Worm (Caenorhabditis elegans) whole organism, young adult: ENCODE results near the gene fbxa-88.

ENCODE experiments used
- D2030.7 ChIP-seq: fragments of 200-800 bp; sonication (Bioruptor generic); IDR thresholded peaks from 2 replicates; pipeline ENCODE4 v1.3.6; 2022; ENCODE audit warnings: missing genetic modification reagents, missing genetic modification characterization, missing compliant biosample characterization
- F49E8.2 ChIP-seq: sonication (generic microtip); optimal IDR thresholded peaks from 3 replicates; lab custom pipeline; 2017; ENCODE audit warnings: missing genetic modification characterization, mild to moderate bottlenecking, missing compliant biosample characterization, antibody characterized with exemption, moderate library complexity; ENCODE audit not compliant: insufficient read depth
- Y67H2A.10 ChIP-seq: fragments of 200-800 bp; sonication (Bioruptor generic); conservative IDR thresholded peaks from 2 replicates; pipeline ENCODE4 v1.3.6; 2022; ENCODE audit warnings: missing genetic modification reagents, missing genetic modification characterization, missing compliant biosample characterization
- ama-1 ChIP-seq, 3 experiments: fragments of 150-350 bp in 1 of 3; sonication (generic microtip) in 2 of 3; optimal IDR thresholded peaks; 2 replicates each; lab custom pipeline; 2014 to 2018; ENCODE audit warnings: missing biosample characterization in 2 of 3, missing genetic modification characterization in 2 of 3, missing genetic modification reagents in 2 of 3
- cebp-1 ChIP-seq, 2 experiments: fragments of 200-800 bp in 1 of 2; sonication (Bioruptor generic) in 1 of 2; sonication (generic microtip) in 1 of 2; IDR thresholded peaks in 1 of 2; optimal IDR thresholded peaks in 1 of 2; 2 replicates each; pipeline versions ENCODE4 v1.3.6 to Lab custom; 2017 to 2022; ENCODE audit warnings: missing compliant biosample characterization in 2 of 2, missing genetic modification characterization in 2 of 2, mild to moderate bottlenecking in 1 of 2, missing genetic modification reagents in 1 of 2, moderate library complexity in 1 of 2
- dox-1 ChIP-seq: fragments of 200-800 bp; sonication (Bioruptor generic); IDR thresholded peaks from 2 replicates; pipeline ENCODE4 v1.3.6; 2022; ENCODE audit warnings: missing genetic modification reagents, missing genetic modification characterization, missing compliant biosample characterization
- hsf-1 ChIP-seq: fragments of 200-800 bp; sonication (Bioruptor generic); IDR thresholded peaks from 2 replicates; pipeline ENCODE4 v1.3.6; 2022; ENCODE audit warnings: missing genetic modification reagents, missing genetic modification characterization, missing compliant biosample characterization
- nfya-1 ChIP-seq: sonication (generic microtip); optimal IDR thresholded peaks from 2 replicates; lab custom pipeline; 2017; ENCODE audit warnings: antibody characterized with exemption, missing compliant biosample characterization, missing genetic modification characterization, borderline replicate concordance; ENCODE audit not compliant: insufficient read depth
- pha-4 ChIP-seq: fragments of 150-350 bp; sonication (generic microtip); optimal IDR thresholded peaks from 2 replicates; lab custom pipeline; 2014; ENCODE audit warnings: missing biosample characterization, missing genetic modification reagents, missing genetic modification characterization
- rec-8 ChIP-seq, 2 experiments: sonication (generic microtip); optimal IDR thresholded peaks; 2 replicates each; lab custom pipeline; 2016; ENCODE audit warnings: mild to moderate bottlenecking in 2 of 2, missing genetic modification characterization in 2 of 2, missing genetic modification reagents in 2 of 2, missing genotype in 2 of 2, missing biosample characterization in 1 of 2, missing compliant biosample characterization in 1 of 2, moderate library complexity in 1 of 2
- tbx-9 ChIP-seq: sonication (generic microtip); optimal IDR thresholded peaks from 2 replicates; lab custom pipeline; 2016; ENCODE audit warnings: borderline replicate concordance, missing genetic modification characterization, inconsistent platforms, missing compliant biosample characterization
- unc-62 ChIP-seq: fragments of 150-350 bp; optimal IDR thresholded peaks from 2 replicates; lab custom pipeline; 2014; ENCODE audit warnings: missing biosample characterization, missing genetic modification reagents, missing genetic modification characterization
- xnd-1 ChIP-seq: sonication (generic microtip); optimal IDR thresholded peaks from 2 replicates; lab custom pipeline; 2016; ENCODE audit warnings: missing genotype, missing genetic modification reagents, missing genetic modification characterization, missing compliant biosample characterization

DNA sequence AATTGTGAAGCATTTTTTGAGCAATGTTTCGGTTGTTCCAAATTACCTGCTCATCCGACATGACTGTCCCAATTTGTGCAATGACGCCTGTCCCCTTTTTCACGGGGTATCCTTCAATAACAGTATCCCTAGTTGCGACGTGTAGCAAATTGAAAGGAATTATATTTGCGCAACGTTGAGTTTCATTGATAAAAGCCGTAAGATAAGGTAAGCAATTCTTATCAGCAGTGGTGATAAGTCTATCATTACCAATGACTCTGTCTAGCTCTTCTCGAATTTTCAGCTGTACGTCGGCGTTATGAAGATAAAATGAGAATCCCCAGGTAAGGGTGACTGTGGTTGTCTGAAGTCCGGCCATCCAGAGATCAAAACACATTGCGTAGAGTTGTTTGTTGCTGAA, 31.2 kb upstream of the fbxa-88 start:
- TF ChIP-seq cebp-1 (GFP tag; IDR thresholded peaks at IDR 0.05; lab: Robert Waterston, UW) (no peak), cebp-1 (tag; optimal IDR thresholded peaks at IDR 0.05; lab: Kevin White, UChicago) (no peak), unc-62 (GFP tag; lab: Kevin White, UChicago) (no peak), rec-8 (tag; optimal IDR thresholded peaks at IDR 0.05; lab: Kevin White, UChicago) (no peak), pha-4 (tag; lab: Kevin White, UChicago) (no peak), tbx-9 (tag; lab: Kevin White, UChicago) (no peak), hsf-1 (GFP tag; lab: Robert Waterston, UW) (no peak), Y67H2A.10 (GFP tag; lab: Robert Waterston, UW) (no peak), D2030.7 (GFP tag; lab: Robert Waterston, UW) (no peak), dox-1 (no peak), xnd-1 (no peak), nfya-1 (no peak), ama-1 (optimal IDR thresholded peaks at IDR 0.05; lab: Kevin White, UChicago) (no peak), ama-1 (GFP tag; optimal IDR thresholded peaks at IDR 0.05; lab: Kevin White, UChicago) (no peak), F49E8.2 (tag; lab: Kevin White, UChicago) (no peak)
